Worm (Caenorhabditis elegans): ENCODE measurements around the gene zip-9.

Gene zip-9

DNA sequence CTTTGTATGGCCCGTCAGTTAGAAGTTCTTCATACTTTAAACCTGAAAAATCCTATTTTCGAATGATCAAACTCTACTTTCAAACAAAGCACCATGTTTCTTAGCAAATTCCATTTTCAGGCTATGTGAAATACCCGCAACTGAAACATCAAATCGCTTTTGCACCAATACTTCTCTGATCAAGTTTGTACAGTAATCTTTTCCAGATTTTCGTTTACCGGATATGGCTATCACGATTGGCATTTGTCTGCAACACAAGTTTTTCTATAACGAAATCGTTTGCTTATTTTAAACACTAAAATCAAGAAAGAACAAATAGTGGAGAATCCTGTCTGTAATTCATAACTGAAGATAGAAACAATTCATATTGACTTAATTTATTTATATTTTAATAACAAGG lies 46.0 kb upstream of the zip-9 start, which contains the start of gene F32D8.13:
F32D8.13 (minus strand) TSS at position 249 of the 400 bp plus-strand sequence.
- peak; percentile 10 for TF ChIP-seq ZK546.5 (tag; optimal IDR thresholded peaks at IDR 0.05)
- TF ChIP-seq unc-39 (tag; optimal IDR thresholded peaks at IDR 0.05): no peak
- TF ChIP-seq nhr-129 (tag; optimal IDR thresholded peaks at IDR 0.05): no peak
- peak in 1 of 2 experiments; percentile 0 for TF ChIP-seq lsy-2 (tag; optimal IDR thresholded peaks at IDR 0.05)
- TF ChIP-seq aly-2 (tag; optimal IDR thresholded peaks at IDR 0.05): no peak
- TF ChIP-seq elt-3 (tag; optimal IDR thresholded peaks at IDR 0.05): no peak
- TF ChIP-seq mab-5 (tag; optimal IDR thresholded peaks at IDR 0.05): no peak
- no peak for TF ChIP-seq R02D3.7 (tag; optimal IDR thresholded peaks at IDR 0.05)
- TF ChIP-seq gmeb-1 (tag; optimal IDR thresholded peaks at IDR 0.05): peak; percentile 0
- no peak for TF ChIP-seq dmd-4 (tag; optimal IDR thresholded peaks at IDR 0.05)
- no peak for TF ChIP-seq nhr-21 (tag; optimal IDR thresholded peaks at IDR 0.05)
- no peak for TF ChIP-seq sma-9 (GFP tag; optimal IDR thresholded peaks at IDR 0.05)
- TF ChIP-seq sma-9 (tag; optimal IDR thresholded peaks at IDR 0.05): no peak
- TF ChIP-seq unc-55 (GFP tag; optimal IDR thresholded peaks at IDR 0.05): no peak
- peak; percentile 17 for TF ChIP-seq nhr-25 (tag; optimal IDR thresholded peaks at IDR 0.05)
- no peak for TF ChIP-seq nhr-77 (tag; optimal IDR thresholded peaks at IDR 0.05)
- no peak for TF ChIP-seq nhr-23 (tag; optimal IDR thresholded peaks at IDR 0.05)
- TF ChIP-seq ama-1 (optimal IDR thresholded peaks at IDR 0.05): peak; percentile 56
- no peak for TF ChIP-seq nhr-11 (tag; optimal IDR thresholded peaks at IDR 0.05)

DNA sequence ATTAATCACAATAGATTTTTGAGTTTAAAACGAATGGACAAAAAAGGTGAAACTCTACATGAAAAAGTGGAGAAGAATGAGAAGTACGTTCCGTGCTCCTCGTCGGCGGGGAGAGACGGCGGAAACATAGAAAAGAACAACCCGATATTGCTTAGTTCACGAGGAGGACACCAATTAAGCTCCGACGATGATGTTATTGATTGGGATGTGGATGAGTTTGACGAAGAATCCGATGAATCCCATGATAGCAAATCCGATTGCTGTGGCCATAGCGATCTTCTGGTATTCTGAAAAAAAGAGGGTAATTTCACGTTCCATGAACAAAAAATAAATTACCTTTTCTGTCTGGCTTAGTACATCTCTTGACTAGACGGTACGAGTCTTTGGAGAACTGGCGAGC lies 45.6 kb upstream of the zip-9 start:
- TF ChIP-seq egl-27 (tag; optimal IDR thresholded peaks at IDR 0.05): no peak
- TF ChIP-seq blmp-1 (tag; optimal IDR thresholded peaks at IDR 0.05; ENCODE audit: insufficient read depth): no peak
- TF ChIP-seq lin-39 (tag; optimal IDR thresholded peaks at IDR 0.05): no peak
- TF ChIP-seq nhr-77 (tag; optimal IDR thresholded peaks at IDR 0.05): no peak
- no peak for TF ChIP-seq sem-4 (tag; optimal IDR thresholded peaks at IDR 0.05)
- TF ChIP-seq mbf-1 (tag; optimal IDR thresholded peaks at IDR 0.05): no peak
- TF ChIP-seq F13H6.1 (tag; optimal IDR thresholded peaks at IDR 0.05): no peak
- no peak for TF ChIP-seq snpc-4 (tag; optimal IDR thresholded peaks at IDR 0.05)

DNA sequence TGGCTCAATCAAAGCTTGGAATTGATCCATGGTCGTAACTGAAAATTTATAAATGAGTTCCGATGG lies 45.3 kb upstream of the zip-9 start, which contains the start of gene sec-61.G:
sec-61.G (minus strand) TSS at position 38 of the 66 bp plus-strand sequence.
- TF ChIP-seq mdl-1 (tag; optimal IDR thresholded peaks at IDR 0.05) (no peak), nhr-10 (tag; optimal IDR thresholded peaks at IDR 0.05) (no peak), nhr-77 (tag; optimal IDR thresholded peaks at IDR 0.05) (no peak), nhr-129 (tag; optimal IDR thresholded peaks at IDR 0.05) (no peak), nhr-11 (tag; optimal IDR thresholded peaks at IDR 0.05) (no peak), ceh-82 (tag; optimal IDR thresholded peaks at IDR 0.05) (no peak), nhr-21 (tag; optimal IDR thresholded peaks at IDR 0.05) (no peak), snpc-4 (tag; optimal IDR thresholded peaks at IDR 0.05) (no peak), aly-2 (tag; optimal IDR thresholded peaks at IDR 0.05) (no peak), elt-3 (tag; optimal IDR thresholded peaks at IDR 0.05) (no peak), mab-5 (tag; optimal IDR thresholded peaks at IDR 0.05) (no peak), gmeb-1 (tag; optimal IDR thresholded peaks at IDR 0.05) (no peak), nhr-12 (tag; optimal IDR thresholded peaks at IDR 0.05) (no peak), nhr-6 (tag; optimal IDR thresholded peaks at IDR 0.05) (no peak), lsy-2 (tag; optimal IDR thresholded peaks at IDR 0.05) (no peak), lin-13 (GFP tag; optimal IDR thresholded peaks at IDR 0.05) (no peak), unc-62 (GFP tag; optimal IDR thresholded peaks at IDR 0.05) (no peak), ztf-1 (GFP tag; conservative IDR thresholded peaks at IDR 0.05) (no peak), sem-4 (tag; optimal IDR thresholded peaks at IDR 0.05) (no peak)

DNA sequence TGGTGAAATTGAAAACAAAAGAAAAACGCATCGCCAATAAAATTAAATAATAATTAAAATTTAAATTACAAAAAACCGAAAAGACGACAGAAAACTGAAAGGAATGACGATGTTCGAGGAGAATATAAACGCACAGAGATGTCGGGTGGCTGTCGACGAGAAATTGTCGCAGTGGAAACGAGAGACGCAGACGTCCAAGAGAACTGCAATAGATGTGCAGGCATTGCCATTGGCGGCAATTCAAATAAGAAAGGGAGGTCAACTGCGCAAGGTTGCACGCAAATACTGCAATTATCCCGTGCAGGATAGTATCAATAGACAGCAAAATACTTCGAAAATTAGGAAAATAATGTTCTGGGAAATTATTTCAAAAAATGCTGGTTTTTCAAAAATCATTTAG lies 45.1 kb upstream of the zip-9 start:
- peak; percentile 98 for TF ChIP-seq sem-4 (tag; optimal IDR thresholded peaks at IDR 0.05)
- TF ChIP-seq elt-3 (tag; optimal IDR thresholded peaks at IDR 0.05): no peak
- no peak for TF ChIP-seq elt-1 (tag; optimal IDR thresholded peaks at IDR 0.05)
- TF ChIP-seq sma-9 (GFP tag; optimal IDR thresholded peaks at IDR 0.05): peak; percentile 100
- TF ChIP-seq sma-9 (tag; optimal IDR thresholded peaks at IDR 0.05): no peak
- TF ChIP-seq nhr-77 (tag; optimal IDR thresholded peaks at IDR 0.05): peak; percentile 92
- peak; percentile 85 for TF ChIP-seq nhr-237 (tag; optimal IDR thresholded peaks at IDR 0.05)
- TF ChIP-seq nhr-23 (tag; optimal IDR thresholded peaks at IDR 0.05): no peak
- peak; percentile 71 for TF ChIP-seq R02D3.7 (tag; optimal IDR thresholded peaks at IDR 0.05)
- peak; percentile 94 for TF ChIP-seq zag-1 (tag; optimal IDR thresholded peaks at IDR 0.05)
- peak; percentile 80 for TF ChIP-seq skn-1 (tag; optimal IDR thresholded peaks at IDR 0.05)
- TF ChIP-seq nhr-25 (tag; optimal IDR thresholded peaks at IDR 0.05): peak; percentile 99
- TF ChIP-seq Y55F3AM.14 (GFP tag; optimal IDR thresholded peaks at IDR 0.05): peak; percentile 99
- TF ChIP-seq sma-3 (GFP tag; optimal IDR thresholded peaks at IDR 0.05): peak; percentile 99
- peak; percentile 100 for TF ChIP-seq ZK546.5 (tag; optimal IDR thresholded peaks at IDR 0.05)
- TF ChIP-seq mdl-1 (tag; optimal IDR thresholded peaks at IDR 0.05): peak; percentile 74 to 90
- peak; percentile 80 for TF ChIP-seq ama-1 (optimal IDR thresholded peaks at IDR 0.05)
- peak; percentile 95 to 98 for TF ChIP-seq lsy-2 (tag; optimal IDR thresholded peaks at IDR 0.05)
- peak; percentile 99 for TF ChIP-seq nhr-21 (tag; optimal IDR thresholded peaks at IDR 0.05)
- peak; percentile 100 for TF ChIP-seq C34F6.9 (tag; optimal IDR thresholded peaks at IDR 0.05)
- TF ChIP-seq alr-1 (tag; optimal IDR thresholded peaks at IDR 0.05): no peak
- TF ChIP-seq dmd-4 (tag; optimal IDR thresholded peaks at IDR 0.05): peak; percentile 58
- peak; percentile 79 for TF ChIP-seq nhr-12 (tag; optimal IDR thresholded peaks at IDR 0.05)
- TF ChIP-seq ceh-16 (tag; optimal IDR thresholded peaks at IDR 0.05): peak; percentile 95
- peak; percentile 100 for TF ChIP-seq gmeb-1 (tag; optimal IDR thresholded peaks at IDR 0.05)
- TF ChIP-seq lin-11 (tag; optimal IDR thresholded peaks at IDR 0.05): peak; percentile 99
- no peak for TF ChIP-seq ztf-1 (GFP tag; conservative IDR thresholded peaks at IDR 0.05)
- peak; percentile 97 for TF ChIP-seq ztf-4 (tag; optimal IDR thresholded peaks at IDR 0.05)
- peak; percentile 98 for TF ChIP-seq fos-1 (tag; optimal IDR thresholded peaks at IDR 0.05)
- TF ChIP-seq aly-2 (tag; optimal IDR thresholded peaks at IDR 0.05): peak; percentile 19
- TF ChIP-seq unc-62 (GFP tag; optimal IDR thresholded peaks at IDR 0.05): peak; percentile 95
- peak; percentile 92 for TF ChIP-seq blmp-1 (tag; optimal IDR thresholded peaks at IDR 0.05; ENCODE audit: insufficient read depth)
- TF ChIP-seq lin-13 (GFP tag; optimal IDR thresholded peaks at IDR 0.05): peak; percentile 98
- TF ChIP-seq nhr-11 (tag; optimal IDR thresholded peaks at IDR 0.05): peak; percentile 79
